Worm (Caenorhabditis elegans) whole organism, mixed stage, embryonic: Measurements from ENCODE around the gene nhr-142.

Source experiments
- M03D4.4 ChIP-seq: sonication (generic microtip); optimal IDR thresholded peaks from 2 replicates; lab custom pipeline; 2017; ENCODE audit warnings: mild to moderate bottlenecking, missing genetic modification characterization, missing compliant biosample characterization
- blmp-1 ChIP-seq: fragments of 150-350 bp; optimal IDR thresholded peaks from 2 replicates; lab custom pipeline; 2014; ENCODE audit warnings: missing biosample characterization, missing genetic modification characterization
- ceh-39 ChIP-seq: fragments of 150-350 bp; optimal IDR thresholded peaks from 2 replicates; lab custom pipeline; 2014; ENCODE audit warnings: missing biosample characterization, missing genetic modification characterization
- ceh-43 ChIP-seq: fragments of 200-800 bp; sonication (Bioruptor generic); optimal IDR thresholded peaks from 2 replicates; lab custom pipeline; 2018; ENCODE audit warnings: mild to moderate bottlenecking, missing genetic modification characterization, moderate library complexity, missing compliant biosample characterization
- ceh-83 ChIP-seq: fragments of 200-800 bp; sonication (Bioruptor generic); optimal IDR thresholded peaks from 2 replicates; lab custom pipeline; 2018; ENCODE audit warnings: mild to moderate bottlenecking, missing genetic modification characterization, missing compliant biosample characterization
- ces-1 ChIP-seq: fragments of 150-350 bp; optimal IDR thresholded peaks from 2 replicates; lab custom pipeline; 2014; ENCODE audit warnings: missing biosample characterization, missing genetic modification reagents, missing genetic modification characterization
- cnd-1 ChIP-seq: fragments of 200-800 bp; sonication (Bioruptor generic); optimal IDR thresholded peaks from 2 replicates; lab custom pipeline; 2018; ENCODE audit warnings: mild to moderate bottlenecking, missing genetic modification characterization, missing compliant biosample characterization
- drap-1 ChIP-seq: fragments of 200-800 bp; sonication (Bioruptor generic); optimal IDR thresholded peaks from 3 replicates; lab custom pipeline; 2018; ENCODE audit warnings: mild to moderate bottlenecking, missing genetic modification characterization, missing compliant biosample characterization
- elt-1 ChIP-seq: sonication (generic microtip); optimal IDR thresholded peaks from 2 replicates; lab custom pipeline; 2017; ENCODE audit warnings: missing genetic modification characterization, mild to moderate bottlenecking, missing compliant biosample characterization, antibody characterized with exemption, moderate library complexity, borderline replicate concordance; ENCODE audit not compliant: insufficient read depth
- elt-3 ChIP-seq: fragments of 150-350 bp; optimal IDR thresholded peaks from 2 replicates; lab custom pipeline; 2014; ENCODE audit warnings: missing biosample characterization, missing genetic modification characterization
- flh-1 ChIP-seq: fragments of 200-800 bp; sonication (Bioruptor generic); optimal IDR thresholded peaks from 2 replicates; lab custom pipeline; 2018; ENCODE audit warnings: mild to moderate bottlenecking, missing genetic modification characterization, moderate library complexity, missing compliant biosample characterization
- ham-2 ChIP-seq: fragments of 200-800 bp; sonication (Bioruptor generic); optimal IDR thresholded peaks from 2 replicates; lab custom pipeline; 2018; ENCODE audit warnings: mild to moderate bottlenecking, missing genetic modification characterization, missing compliant biosample characterization
- hlh-1 ChIP-seq: fragments of 150-350 bp; optimal IDR thresholded peaks from 2 replicates; lab custom pipeline; 2014; ENCODE audit warnings: missing biosample characterization, missing genetic modification reagents, missing genetic modification characterization
- lin-13 ChIP-seq: fragments of 150-350 bp; optimal IDR thresholded peaks from 2 replicates; lab custom pipeline; 2014; ENCODE audit warnings: missing biosample characterization, missing genetic modification characterization
- lin-32 ChIP-seq: fragments of 200-800 bp; sonication (Bioruptor generic); optimal IDR thresholded peaks from 2 replicates; lab custom pipeline; 2018; ENCODE audit warnings: mild to moderate bottlenecking, missing genetic modification characterization, missing compliant biosample characterization
- lsy-2 ChIP-seq: fragments of 150-350 bp; optimal IDR thresholded peaks from 2 replicates; lab custom pipeline; 2014; ENCODE audit warnings: missing biosample characterization, missing genetic modification characterization
- mep-1 ChIP-seq: fragments of 150-350 bp; optimal IDR thresholded peaks from 2 replicates; lab custom pipeline; 2017; ENCODE audit warnings: missing biosample characterization, missing genetic modification reagents, missing genetic modification characterization, inconsistent platforms
- mls-2 ChIP-seq: sonication (generic microtip); optimal IDR thresholded peaks from 2 replicates; lab custom pipeline; 2016; ENCODE audit warnings: mild to moderate bottlenecking, missing genetic modification characterization, moderate library complexity, missing compliant biosample characterization
- nhr-12 ChIP-seq: fragments of 150-350 bp; optimal IDR thresholded peaks from 2 replicates; lab custom pipeline; 2014; ENCODE audit warnings: missing biosample characterization, missing genetic modification characterization
- nhr-2 ChIP-seq: fragments of 150-350 bp; optimal IDR thresholded peaks from 2 replicates; lab custom pipeline; 2014; ENCODE audit warnings: missing biosample characterization, missing genetic modification characterization
- nhr-237 ChIP-seq: fragments of 150-350 bp; optimal IDR thresholded peaks from 2 replicates; lab custom pipeline; 2014; ENCODE audit warnings: missing biosample characterization, missing genetic modification characterization
- nhr-28 ChIP-seq: fragments of 150-350 bp; optimal IDR thresholded peaks from 2 replicates; lab custom pipeline; 2014; ENCODE audit warnings: missing biosample characterization, missing genetic modification characterization
- nhr-76 ChIP-seq: sonication (generic microtip); optimal IDR thresholded peaks from 2 replicates; lab custom pipeline; 2017; ENCODE audit warnings: missing biosample characterization, missing genetic modification characterization
- pha-4 ChIP-seq: fragments of 150-350 bp; optimal IDR thresholded peaks from 2 replicates; lab custom pipeline; 2018; ENCODE audit warnings: missing biosample characterization, missing genetic modification reagents, missing genetic modification characterization
- sem-2 ChIP-seq: fragments of 200-800 bp; sonication (Bioruptor generic); optimal IDR thresholded peaks from 2 replicates; lab custom pipeline; 2018; ENCODE audit warnings: mild to moderate bottlenecking, missing genetic modification characterization, missing compliant biosample characterization
- snpc-4 ChIP-seq: fragments of 150-350 bp; optimal IDR thresholded peaks from 2 replicates; lab custom pipeline; 2014; ENCODE audit warnings: missing biosample characterization, missing genetic modification characterization
- sptf-1 ChIP-seq: sonication (generic microtip); optimal IDR thresholded peaks from 2 replicates; lab custom pipeline; 2017; ENCODE audit warnings: mild to moderate bottlenecking, missing genetic modification characterization, moderate library complexity, missing compliant biosample characterization
- tbx-8 ChIP-seq: fragments of 200-800 bp; sonication (Bioruptor generic); optimal IDR thresholded peaks from 2 replicates; lab custom pipeline; 2018; ENCODE audit warnings: mild to moderate bottlenecking, missing genetic modification characterization, moderate library complexity, missing compliant biosample characterization
- unc-120 ChIP-seq: sonication (generic microtip); optimal IDR thresholded peaks from 2 replicates; lab custom pipeline; 2017; ENCODE audit warnings: missing genetic modification characterization, missing compliant biosample characterization; ENCODE audit not compliant: poor library complexity, severe bottlenecking
- unc-39 ChIP-seq: fragments of 150-350 bp; optimal IDR thresholded peaks from 2 replicates; lab custom pipeline; 2014; ENCODE audit warnings: missing biosample characterization, missing genetic modification characterization
- zip-8 ChIP-seq: fragments of 150-350 bp; optimal IDR thresholded peaks from 2 replicates; lab custom pipeline; 2014; ENCODE audit warnings: missing biosample characterization, missing genetic modification characterization
- ztf-11 ChIP-seq: fragments of 150-350 bp; optimal IDR thresholded peaks from 2 replicates; lab custom pipeline; 2014; ENCODE audit warnings: missing biosample characterization, missing genetic modification characterization

The nhr-142 gene

DNA sequence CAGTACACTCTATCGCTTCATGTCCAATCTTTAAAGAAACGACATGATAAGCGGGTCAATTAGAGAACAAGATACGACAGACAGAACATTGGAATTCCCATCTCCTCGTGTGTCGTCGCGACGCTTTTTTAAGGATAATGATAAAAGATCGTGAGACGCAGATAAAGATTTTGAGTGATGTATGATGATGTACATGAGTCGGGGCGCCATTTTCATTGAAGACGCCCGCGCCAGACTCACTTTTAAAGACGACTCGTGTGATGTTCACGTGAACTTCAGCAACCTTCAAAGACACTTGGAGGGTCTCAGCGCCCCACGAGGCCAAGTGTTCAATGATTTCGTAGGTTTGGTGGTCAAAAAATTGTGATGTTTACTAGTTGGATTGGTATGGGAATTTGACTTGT is 22.1 kb downstream of the nhr-142 start:
- TF ChIP-seq snpc-4 (no peak), blmp-1 (no peak), mep-1 (tag; lab: Kevin White, UChicago) (no peak), nhr-237 (tag; lab: Kevin White, UChicago) (no peak), drap-1 (no peak), lin-13 (tag; lab: Kevin White, UChicago) (no peak), ceh-39 (tag; lab: Kevin White, UChicago) (no peak), sem-2 (GFP tag; lab: Kevin White, UChicago) (no peak), sptf-1 (tag; lab: Kevin White, UChicago) (no peak), lin-32 (no peak), nhr-76 (tag; lab: Kevin White, UChicago) (no peak), elt-1 (tag; lab: Kevin White, UChicago) (no peak), M03D4.4 (no peak), ceh-83 (GFP tag; lab: Kevin White, UChicago) (no peak), pha-4 (tag; lab: Kevin White, UChicago) (no peak), ces-1 (GFP tag; lab: Kevin White, UChicago) (no peak), tbx-8 (GFP tag; lab: Kevin White, UChicago) (no peak)

DNA sequence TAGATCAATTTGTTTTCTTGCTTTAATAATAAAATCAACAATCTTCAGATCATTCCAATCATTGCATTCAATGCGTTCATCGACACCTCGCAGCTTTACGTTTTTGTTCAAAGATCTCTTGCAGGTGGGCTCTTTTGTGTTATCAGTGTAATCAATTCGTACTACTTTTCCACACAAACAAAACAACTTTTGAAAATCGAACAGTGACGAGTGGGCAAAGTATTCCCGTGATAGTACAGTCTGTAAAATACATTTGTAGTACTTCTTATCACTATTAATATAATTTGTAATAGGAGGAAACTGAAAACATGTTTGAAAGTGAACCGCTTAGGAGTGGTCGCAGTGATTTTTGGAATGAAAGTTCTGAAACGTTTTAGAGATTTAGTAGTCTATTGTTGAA is 25.3 kb downstream of the nhr-142 start, which contains the start of gene pgph-2:
pgph-2 (plus strand) TSS at position 47 of the 400 bp plus-strand sequence.
- TF ChIP-seq ces-1 (GFP tag; lab: Kevin White, UChicago), result no peak
- no peak for TF ChIP-seq ceh-39 (tag; lab: Kevin White, UChicago)
- TF ChIP-seq, all 35 proteins: peak for 0

DNA sequence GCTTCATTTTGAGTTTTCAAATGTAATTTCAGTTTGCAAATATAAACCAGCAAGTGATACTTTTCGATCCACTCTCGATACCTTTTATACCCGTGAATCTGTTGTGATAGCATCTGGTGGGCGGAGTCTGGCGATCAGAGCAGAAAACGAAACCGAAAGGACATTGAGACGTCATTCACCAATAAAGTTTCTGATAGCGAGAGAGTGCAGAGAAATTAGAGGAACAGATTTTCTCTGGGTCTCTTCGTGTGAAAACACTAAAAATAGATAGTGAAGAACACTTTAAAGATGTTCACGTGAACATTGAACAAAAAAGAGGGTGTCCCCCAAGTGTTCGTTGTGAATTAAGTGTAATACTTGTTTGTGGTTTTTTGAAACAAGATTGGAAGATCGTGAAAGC is 26.6 kb downstream of the nhr-142 start, which contains the start of gene pgph-3:
pgph-3 (minus strand) TSS at position 60 of the 400 bp plus-strand sequence.
- peak; percentile 46 for TF ChIP-seq blmp-1
- TF ChIP-seq lin-32, result no peak
- TF ChIP-seq cnd-1 (tag; lab: Kevin White, UChicago), result no peak
- TF ChIP-seq elt-3 (tag; lab: Kevin White, UChicago), result no peak
- no peak for TF ChIP-seq ceh-43 (GFP tag; lab: Kevin White, UChicago)
- no peak for TF ChIP-seq hlh-1 (tag; lab: Kevin White, UChicago)
- peak; percentile 40 for TF ChIP-seq unc-120
- no peak for TF ChIP-seq nhr-12 (tag; lab: Kevin White, UChicago)
- TF ChIP-seq ham-2 (GFP tag; lab: Kevin White, UChicago), result no peak

DNA sequence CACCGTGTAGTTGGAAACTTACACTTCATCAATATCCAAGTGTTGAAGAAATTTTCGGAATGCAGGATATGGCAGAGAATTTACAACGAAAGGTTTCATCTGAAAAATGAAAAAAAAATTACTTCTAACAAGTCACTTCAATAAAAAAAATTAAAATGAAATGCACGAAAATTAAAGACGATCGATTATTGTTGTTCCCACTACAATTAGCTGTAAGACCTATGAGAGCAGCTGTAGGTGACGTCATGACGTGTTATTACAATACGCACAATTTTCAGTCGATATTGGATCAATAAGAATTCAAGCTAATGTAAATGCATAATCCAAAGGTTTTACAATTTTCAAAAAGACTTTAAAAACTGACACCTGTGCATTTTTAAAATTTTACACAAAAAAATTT is 30.2 kb downstream of the nhr-142 start, which contains the start of gene C53A3.1:
C53A3.1 (minus strand) TSS at position 101 of the 400 bp plus-strand sequence.
- TF ChIP-seq nhr-76 (tag; lab: Kevin White, UChicago), result no peak
- no peak for TF ChIP-seq M03D4.4
- no peak for TF ChIP-seq elt-3 (tag; lab: Kevin White, UChicago)
- no peak for TF ChIP-seq ztf-11 (tag; lab: Kevin White, UChicago)
- TF ChIP-seq ham-2 (GFP tag; lab: Kevin White, UChicago), result no peak
- no peak for TF ChIP-seq nhr-237 (tag; lab: Kevin White, UChicago)
- no peak for TF ChIP-seq zip-8 (tag; lab: Kevin White, UChicago)
- TF ChIP-seq snpc-4, result no peak
- TF ChIP-seq sem-2 (GFP tag; lab: Kevin White, UChicago), result no peak
- no peak for TF ChIP-seq drap-1
- TF ChIP-seq, all 35 proteins: peak for 0

DNA sequence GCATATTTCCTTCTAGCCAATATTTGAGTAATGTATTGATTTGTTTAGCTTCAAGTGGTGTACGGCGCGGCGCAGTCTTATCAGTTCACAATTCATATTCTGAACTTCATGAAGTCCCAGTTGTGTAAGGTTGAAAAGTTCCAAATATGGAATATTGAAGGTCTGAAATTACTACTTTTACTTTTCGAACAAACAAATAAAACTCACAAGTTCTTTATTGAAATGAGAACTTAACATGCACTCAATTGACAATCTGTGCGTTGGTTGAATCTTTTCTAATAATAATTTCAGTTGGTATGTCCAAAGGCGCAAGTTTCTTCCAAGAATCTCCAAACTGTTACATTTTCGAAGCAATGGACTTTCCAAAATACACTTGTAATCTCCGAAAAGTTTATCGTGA is 31.6 kb downstream of the nhr-142 start, which contains the start of gene C53A3.4:
C53A3.4 (minus strand) TSS at position 101 of the 400 bp plus-strand sequence.
- TF ChIP-seq elt-3 (tag; lab: Kevin White, UChicago), result no peak
- no peak for TF ChIP-seq unc-39 (tag; lab: Kevin White, UChicago)
- TF ChIP-seq mep-1 (tag; lab: Kevin White, UChicago), result no peak
- no peak for TF ChIP-seq ztf-11 (tag; lab: Kevin White, UChicago)
- no peak for TF ChIP-seq sptf-1 (tag; lab: Kevin White, UChicago)
- TF ChIP-seq nhr-2 (tag; lab: Kevin White, UChicago), result no peak
- no peak for TF ChIP-seq snpc-4
- no peak for TF ChIP-seq nhr-28 (tag; lab: Kevin White, UChicago)
- TF ChIP-seq lsy-2 (tag; lab: Kevin White, UChicago), result no peak
- TF ChIP-seq nhr-12 (tag; lab: Kevin White, UChicago), result no peak
- no peak for TF ChIP-seq mls-2
- TF ChIP-seq ham-2 (GFP tag; lab: Kevin White, UChicago), result no peak
- no peak for TF ChIP-seq M03D4.4
- no peak for TF ChIP-seq flh-1 (GFP tag; lab: Kevin White, UChicago)
- no peak for TF ChIP-seq hlh-1 (tag; lab: Kevin White, UChicago)
- TF ChIP-seq nhr-76 (tag; lab: Kevin White, UChicago), result no peak
- TF ChIP-seq unc-120, result no peak
- no peak for TF ChIP-seq cnd-1 (tag; lab: Kevin White, UChicago)
- TF ChIP-seq zip-8 (tag; lab: Kevin White, UChicago), result no peak
